Fruit fly (Drosophila melanogaster) Kc167 (cell line): ENCODE data around the gene CG5866.

Experiments used
- h ChIP-seq: fragments of >200 bp; optimal IDR thresholded peaks from 3 replicates; lab custom pipeline; 2018; ENCODE audit warnings: missing external identifiers
- insv ChIP-seq: fragments of >200 bp; optimal IDR thresholded peaks from 3 replicates; lab custom pipeline; 2018; ENCODE audit warnings: missing external identifiers
- psq ChIP-seq: fragments of >200 bp; optimal IDR thresholded peaks from 2 replicates; lab custom pipeline; 2017; ENCODE audit warnings: missing external identifiers

dm6 chr3R:17409319-17409718 is 6.2 kb upstream of the CG5866 start, which contains the start of gene CG5860:
- TF ChIP-seq h (lab: Kevin White, UChicago) = no peak
- TF ChIP-seq insv = no peak
- no peak for TF ChIP-seq psq (lab: Kevin White, UChicago)
